Worm (Caenorhabditis elegans) whole organism, young adult: ENCODE data around the gene Y37D8A.4.

Experiments
- C17E4.6 ChIP-seq: fragments of 200-800 bp; sonication (Bioruptor generic); IDR thresholded peaks from 2 replicates; pipeline ENCODE4 v1.3.6; 2022; ENCODE audit warnings: missing genetic modification reagents, missing genetic modification characterization, missing compliant biosample characterization
- F33H1.4 ChIP-seq: fragments of 200-800 bp; sonication (Bioruptor generic); IDR thresholded peaks from 2 replicates; pipeline ENCODE4 v1.3.6; 2022; ENCODE audit warnings: missing genetic modification reagents, missing genetic modification characterization, missing compliant biosample characterization
- F37B4.10 ChIP-seq: fragments of 200-800 bp; sonication (Bioruptor generic); IDR thresholded peaks from 2 replicates; pipeline ENCODE4 v1.3.6; 2022; ENCODE audit warnings: missing genetic modification characterization, missing compliant biosample characterization
- F39B2.1 ChIP-seq: fragments of 200-800 bp; sonication (Bioruptor generic); IDR thresholded peaks from 2 replicates; pipeline ENCODE4 v1.3.6; 2022; ENCODE audit warnings: missing genetic modification reagents, missing genetic modification characterization, missing compliant biosample characterization
- F52B5.7 ChIP-seq: sonication (generic microtip); optimal IDR thresholded peaks from 2 replicates; lab custom pipeline; 2016; ENCODE audit warnings: mild to moderate bottlenecking, missing genetic modification characterization, missing compliant biosample characterization
- F57A8.1 ChIP-seq: fragments of 200-800 bp; sonication (Bioruptor generic); optimal IDR thresholded peaks from 2 replicates; lab custom pipeline; 2018; ENCODE audit warnings: mild to moderate bottlenecking, missing genetic modification characterization, moderate library complexity, missing compliant biosample characterization
- K11D2.4 ChIP-seq: fragments of 200-800 bp; sonication (Bioruptor generic); IDR thresholded peaks from 2 replicates; pipeline ENCODE4 v1.3.6; 2022; ENCODE audit warnings: missing genetic modification reagents, missing genetic modification characterization, missing compliant biosample characterization
- T26A5.8 ChIP-seq: sonication (generic microtip); optimal IDR thresholded peaks from 2 replicates; lab custom pipeline; 2016; ENCODE audit warnings: missing genetic modification characterization, missing compliant biosample characterization
- Y79H2A.3 ChIP-seq: fragments of 200-800 bp; sonication (Bioruptor generic); conservative IDR thresholded peaks from 2 replicates; pipeline ENCODE4 v1.3.6; 2022; ENCODE audit warnings: missing genetic modification reagents, missing genetic modification characterization, missing compliant biosample characterization
- ama-1 ChIP-seq, 3 experiments: fragments of 150-350 bp in 1 of 3; sonication (generic microtip) in 2 of 3; optimal IDR thresholded peaks; 2 replicates each; lab custom pipeline; 2014 to 2018; ENCODE audit warnings: missing biosample characterization in 2 of 3, missing genetic modification characterization in 2 of 3, missing genetic modification reagents in 2 of 3
- athp-1 ChIP-seq: sonication (generic microtip); optimal IDR thresholded peaks from 2 replicates; lab custom pipeline; 2017; ENCODE audit warnings: mild to moderate bottlenecking, missing genetic modification characterization, missing compliant biosample characterization
- bed-2 ChIP-seq: fragments of 200-800 bp; sonication (Bioruptor generic); IDR thresholded peaks from 2 replicates; pipeline ENCODE4 v1.3.6; 2022; ENCODE audit warnings: missing genetic modification reagents, missing genetic modification characterization, missing compliant biosample characterization
- ccch-3 ChIP-seq: fragments of 200-800 bp; sonication (Bioruptor generic); optimal IDR thresholded peaks from 2 replicates; lab custom pipeline; 2018; ENCODE audit warnings: mild to moderate bottlenecking, missing genetic modification characterization, missing compliant biosample characterization
- ceh-79 ChIP-seq: sonication (generic microtip); optimal IDR thresholded peaks from 2 replicates; lab custom pipeline; 2017; ENCODE audit warnings: mild to moderate bottlenecking, missing genetic modification characterization, missing compliant biosample characterization
- ceh-91 ChIP-seq: fragments of 200-800 bp; sonication (Bioruptor generic); IDR thresholded peaks from 2 replicates; pipeline ENCODE4 v1.3.6; 2022; ENCODE audit warnings: missing genetic modification reagents, missing genetic modification characterization, missing compliant biosample characterization
- dpl-1 ChIP-seq: fragments of 150-350 bp; optimal IDR thresholded peaks from 2 replicates; lab custom pipeline; 2014; ENCODE audit warnings: missing biosample characterization, missing genetic modification reagents, missing genetic modification characterization
- efl-1 ChIP-seq: fragments of 150-350 bp; optimal IDR thresholded peaks from 2 replicates; lab custom pipeline; 2014; ENCODE audit warnings: missing biosample characterization, missing genetic modification reagents, missing genetic modification characterization
- egl-18 ChIP-seq: fragments of 200-800 bp; sonication (Bioruptor generic); IDR thresholded peaks from 2 replicates; pipeline ENCODE4 v1.3.6; 2022; ENCODE audit warnings: missing genetic modification reagents, missing genetic modification characterization, missing compliant biosample characterization
- ets-4 ChIP-seq: fragments of 200-800 bp; sonication (Bioruptor generic); optimal IDR thresholded peaks from 2 replicates; lab custom pipeline; 2018; ENCODE audit warnings: mild to moderate bottlenecking, missing genetic modification characterization, missing compliant biosample characterization
- fkh-3 ChIP-seq: sonication (generic microtip); optimal IDR thresholded peaks from 2 replicates; lab custom pipeline; 2016; ENCODE audit warnings: mild to moderate bottlenecking, missing genetic modification characterization, missing compliant biosample characterization
- gei-17 ChIP-seq: fragments of 200-800 bp; sonication (Bioruptor generic); optimal IDR thresholded peaks from 2 replicates; lab custom pipeline; 2018; ENCODE audit warnings: mild to moderate bottlenecking, missing genetic modification characterization, missing compliant biosample characterization
- him-1 ChIP-seq: sonication (generic microtip); optimal IDR thresholded peaks from 2 replicates; lab custom pipeline; 2016; ENCODE audit warnings: missing genotype, missing genetic modification reagents, missing genetic modification characterization, missing compliant biosample characterization
- hlh-26 ChIP-seq: fragments of 200-800 bp; sonication (Bioruptor generic); conservative IDR thresholded peaks from 2 replicates; pipeline ENCODE4 v1.3.6; 2022; ENCODE audit warnings: missing genetic modification reagents, missing genetic modification characterization, missing compliant biosample characterization
- hmg-1.2 ChIP-seq: fragments of 200-800 bp; sonication (Bioruptor generic); IDR thresholded peaks from 2 replicates; pipeline ENCODE4 v1.3.6; 2022; ENCODE audit warnings: missing genetic modification reagents, missing genetic modification characterization, missing compliant biosample characterization
- hrde-1 ChIP-seq: sonication (generic microtip); optimal IDR thresholded peaks from 2 replicates; lab custom pipeline; 2016; ENCODE audit warnings: missing genetic modification characterization, mild to moderate bottlenecking, missing compliant biosample characterization, moderate library complexity, missing genotype, missing genetic modification reagents, borderline replicate concordance
- hsf-1 ChIP-seq: fragments of 200-800 bp; sonication (Bioruptor generic); IDR thresholded peaks from 2 replicates; pipeline ENCODE4 v1.3.6; 2022; ENCODE audit warnings: missing genetic modification reagents, missing genetic modification characterization, missing compliant biosample characterization
- let-526 ChIP-seq: fragments of 200-800 bp; sonication (Bioruptor generic); IDR thresholded peaks from 2 replicates; pipeline ENCODE4 v1.3.6; 2022; ENCODE audit warnings: missing genetic modification reagents, missing genetic modification characterization, missing compliant biosample characterization
- lin-26 ChIP-seq: fragments of 200-800 bp; sonication (Bioruptor generic); IDR thresholded peaks from 2 replicates; pipeline ENCODE4 v1.3.6; 2022; ENCODE audit warnings: missing genetic modification reagents, missing genetic modification characterization, missing compliant biosample characterization
- lin-35 ChIP-seq, 3 experiments: fragments of 150-350 bp in 2 of 3; sonication (generic microtip) in 1 of 3; optimal IDR thresholded peaks; 2 replicates each; lab custom pipeline; 2014 to 2018; ENCODE audit warnings: missing biosample characterization in 3 of 3, missing genetic modification characterization in 3 of 3, missing genetic modification reagents in 3 of 3
- lin-40 ChIP-seq: sonication (generic microtip); optimal IDR thresholded peaks from 2 replicates; lab custom pipeline; 2016; ENCODE audit warnings: missing genetic modification characterization, mild to moderate bottlenecking, missing compliant biosample characterization, missing genotype, missing genetic modification reagents
- lir-1 ChIP-seq: fragments of 200-800 bp; sonication (Bioruptor generic); conservative IDR thresholded peaks from 2 replicates; pipeline ENCODE4 v1.3.6; 2022; ENCODE audit warnings: missing genetic modification reagents, missing genetic modification characterization, missing compliant biosample characterization
- lsy-27 ChIP-seq: sonication (generic microtip); optimal IDR thresholded peaks from 2 replicates; lab custom pipeline; 2017; ENCODE audit warnings: missing genetic modification characterization, mild to moderate bottlenecking, missing compliant biosample characterization, antibody characterized with exemption, missing genotype, borderline replicate concordance; ENCODE audit not compliant: insufficient read depth
- mes-4 ChIP-seq: sonication (generic microtip); optimal IDR thresholded peaks from 2 replicates; lab custom pipeline; 2016; ENCODE audit warnings: missing genotype, missing genetic modification characterization, missing compliant biosample characterization
- nfyb-1 ChIP-seq: fragments of 200-800 bp; sonication (Bioruptor generic); IDR thresholded peaks from 2 replicates; pipeline ENCODE4 v1.3.6; 2022; ENCODE audit warnings: missing genetic modification reagents, missing genetic modification characterization, missing compliant biosample characterization
- nhr-179 ChIP-seq: sonication (generic microtip); optimal IDR thresholded peaks from 2 replicates; lab custom pipeline; 2016; ENCODE audit warnings: mild to moderate bottlenecking, missing genetic modification characterization, missing compliant biosample characterization
- rcor-1 ChIP-seq: fragments of 200-800 bp; sonication (Bioruptor generic); IDR thresholded peaks from 2 replicates; pipeline ENCODE4 v1.3.6; 2022; ENCODE audit warnings: missing genetic modification reagents, missing genetic modification characterization, missing compliant biosample characterization
- rec-8 ChIP-seq, 2 experiments: sonication (generic microtip); optimal IDR thresholded peaks; 2 replicates each; lab custom pipeline; 2016; ENCODE audit warnings: mild to moderate bottlenecking in 2 of 2, missing genetic modification characterization in 2 of 2, missing genetic modification reagents in 2 of 2, missing genotype in 2 of 2, missing biosample characterization in 1 of 2, missing compliant biosample characterization in 1 of 2, moderate library complexity in 1 of 2
- sdz-38 ChIP-seq: sonication (generic microtip); optimal IDR thresholded peaks from 2 replicates; lab custom pipeline; 2016; ENCODE audit warnings: missing genotype, missing genetic modification characterization, missing compliant biosample characterization
- sea-2 ChIP-seq: fragments of 200-800 bp; sonication (Bioruptor generic); IDR thresholded peaks from 2 replicates; pipeline ENCODE4 v1.3.6; 2022; ENCODE audit warnings: missing genetic modification characterization, missing compliant biosample characterization
- snpc-1.1 ChIP-seq: sonication (generic microtip); optimal IDR thresholded peaks from 2 replicates; lab custom pipeline; 2017; ENCODE audit warnings: missing genetic modification characterization, mild to moderate bottlenecking, missing compliant biosample characterization, antibody characterized with exemption, moderate library complexity, missing genotype, missing genetic modification reagents; ENCODE audit not compliant: insufficient read depth
- snpc-1.3 ChIP-seq: sonication (generic microtip); optimal IDR thresholded peaks from 2 replicates; lab custom pipeline; 2017; ENCODE audit warnings: missing genetic modification characterization, mild to moderate bottlenecking, missing compliant biosample characterization, antibody characterized with exemption, moderate library complexity, missing genotype, missing genetic modification reagents; ENCODE audit not compliant: insufficient read depth
- snpc-3.4 ChIP-seq: sonication (generic microtip); optimal IDR thresholded peaks from 2 replicates; lab custom pipeline; 2017; ENCODE audit warnings: missing genetic modification characterization, mild to moderate bottlenecking, missing compliant biosample characterization, antibody characterized with exemption, moderate library complexity, missing genotype, missing genetic modification reagents
- snpc-4 ChIP-seq, 5 experiments: fragments of 150-350 bp in 1 of 5; sonication (generic microtip) in 4 of 5; optimal IDR thresholded peaks; 2 replicates each; lab custom pipeline; 2014 to 2018; ENCODE audit warnings: missing genetic modification characterization in 5 of 5, missing biosample characterization in 3 of 5, antibody characterized with exemption in 2 of 5, mild to moderate bottlenecking in 2 of 5, missing compliant biosample characterization in 2 of 5, missing genotype in 2 of 5, moderate library complexity in 2 of 5, missing genetic modification reagents in 1 of 5
- sptf-2 ChIP-seq: fragments of 200-800 bp; sonication (Bioruptor generic); optimal IDR thresholded peaks from 2 replicates; lab custom pipeline; 2018; ENCODE audit warnings: mild to moderate bottlenecking, missing genetic modification characterization, missing compliant biosample characterization
- tbx-9 ChIP-seq: sonication (generic microtip); optimal IDR thresholded peaks from 2 replicates; lab custom pipeline; 2016; ENCODE audit warnings: borderline replicate concordance, missing genetic modification characterization, inconsistent platforms, missing compliant biosample characterization
- ztf-18 ChIP-seq: sonication (generic microtip); optimal IDR thresholded peaks from 2 replicates; lab custom pipeline; 2016; ENCODE audit warnings: missing genotype, mild to moderate bottlenecking, missing genetic modification characterization, missing compliant biosample characterization
- ztf-28 ChIP-seq: fragments of 200-800 bp; sonication (Bioruptor generic); IDR thresholded peaks from 2 replicates; pipeline ENCODE4 v1.3.6; 2022; ENCODE audit warnings: missing genetic modification reagents, missing genetic modification characterization, missing compliant biosample characterization

Y37D8A.4 gene

ce11 chrIII:12875653-12876052 lies 36.9 kb upstream of the Y37D8A.4 start:
- TF ChIP-seq ama-1 (optimal IDR thresholded peaks at IDR 0.05; lab: Kevin White, UChicago) (no peak), ama-1 (GFP tag; optimal IDR thresholded peaks at IDR 0.05; lab: Kevin White, UChicago) (peak; percentile 64 to 70), ztf-18 (tag; lab: Kevin White, UChicago) (no peak), Y79H2A.3 (GFP tag; lab: Robert Waterston, UW) (0 out of 2 replicates have a peak, but pooled peaks have one; percentile 42), rcor-1 (GFP tag; lab: Robert Waterston, UW) (no peak), hlh-26 (GFP tag; lab: Robert Waterston, UW) (no peak), snpc-3.4 (no peak), ets-4 (GFP tag; lab: Kevin White, UChicago) (no peak), athp-1 (tag; lab: Kevin White, UChicago) (peak; percentile 31), rec-8 (tag; optimal IDR thresholded peaks at IDR 0.05; lab: Kevin White, UChicago) (no peak), sdz-38 (tag; lab: Kevin White, UChicago) (no peak), F37B4.10 (GFP tag; lab: Robert Waterston, UW) (no peak), tbx-9 (no peak), sea-2 (GFP tag; lab: Robert Waterston, UW) (no peak), nhr-179 (tag; lab: Kevin White, UChicago) (no peak), bed-2 (GFP tag; lab: Robert Waterston, UW) (no peak), him-1 (tag; lab: Kevin White, UChicago) (no peak), ceh-91 (no peak), K11D2.4 (no peak), gei-17 (GFP tag; lab: Kevin White, UChicago) (no peak), lir-1 (GFP tag; lab: Robert Waterston, UW) (no peak), mes-4 (tag; lab: Kevin White, UChicago) (no peak), ztf-28 (GFP tag; lab: Robert Waterston, UW) (no peak), lsy-27 (tag; lab: Kevin White, UChicago) (no peak), hrde-1 (tag; lab: Kevin White, UChicago) (peak; percentile 47), lin-40 (no peak), F33H1.4 (GFP tag; lab: Robert Waterston, UW) (0 out of 2 replicates have a peak, but pooled peaks have one; percentile 10), sptf-2 (GFP tag; lab: Kevin White, UChicago) (no peak), efl-1 (GFP tag; lab: Kevin White, UChicago) (no peak), egl-18 (no peak), dpl-1 (GFP tag; lab: Kevin White, UChicago) (no peak), C17E4.6 (GFP tag; lab: Robert Waterston, UW) (no peak), F57A8.1 (GFP tag; lab: Kevin White, UChicago) (no peak), fkh-3 (tag; lab: Kevin White, UChicago) (no peak), ceh-79 (tag; lab: Kevin White, UChicago) (no peak), T26A5.8 (tag; lab: Kevin White, UChicago) (no peak), snpc-1.3 (no peak), snpc-4 (GFP tag; optimal IDR thresholded peaks at IDR 0.05; lab: Kevin White, UChicago) (no peak), snpc-4 (tag; optimal IDR thresholded peaks at IDR 0.05; lab: Kevin White, UChicago) (no peak), hsf-1 (GFP tag; lab: Robert Waterston, UW) (peak; percentile 55; the same call in 1 of the 2 replicates), let-526 (GFP tag; lab: Robert Waterston, UW) (no peak), nfyb-1 (GFP tag; lab: Robert Waterston, UW) (no peak), F52B5.7 (tag; lab: Kevin White, UChicago) (peak; percentile 1), F39B2.1 (GFP tag; lab: Robert Waterston, UW) (no peak), lin-35 (GFP tag; optimal IDR thresholded peaks at IDR 0.05; lab: Kevin White, UChicago) (no peak), lin-26 (GFP tag; lab: Robert Waterston, UW) (no peak), hmg-1.2 (peak; percentile 19; the same call in 1 of the 2 replicates), snpc-1.1 (tag; lab: Kevin White, UChicago) (no peak), ccch-3 (GFP tag; lab: Kevin White, UChicago) (no peak)
